Fruit fly (Drosophila melanogaster) whole organism, prepupa: ENCODE data around the gene nan.

Source experiments
- CG31627 ChIP-seq: fragments of 200-800 bp; sonication (Bioruptor generic); optimal IDR thresholded peaks from 3 replicates; lab custom pipeline; 2016; ENCODE audit warnings: missing biosample characterization, missing genetic modification characterization
- CG34406 ChIP-seq: fragments of 200-800 bp; sonication (Bioruptor generic); optimal IDR thresholded peaks from 3 replicates; lab custom pipeline; 2016; ENCODE audit warnings: missing biosample characterization, missing genetic modification characterization
- CG4318 ChIP-seq: fragments of 200-800 bp; sonication (Bioruptor generic); optimal IDR thresholded peaks from 3 replicates; lab custom pipeline; 2017; ENCODE audit warnings: missing biosample characterization, mild to moderate bottlenecking, missing genetic modification characterization
- CG6792 ChIP-seq: fragments of 200-800 bp; sonication (Bioruptor generic); optimal IDR thresholded peaks from 3 replicates; lab custom pipeline; 2016; ENCODE audit warnings: missing biosample characterization, missing genetic modification characterization
- Hr39 ChIP-seq: fragments of 200-800 bp; sonication (Bioruptor generic); optimal IDR thresholded peaks from 2 replicates; lab custom pipeline; 2016; ENCODE audit warnings: missing biosample characterization, missing genetic modification characterization
- Sox102F ChIP-seq: fragments of 200-800 bp; sonication (Bioruptor generic); optimal IDR thresholded peaks from 2 replicates; lab custom pipeline; 2016; ENCODE audit warnings: missing biosample characterization, mild to moderate bottlenecking, missing genetic modification characterization
- Sox14 ChIP-seq: fragments of 200-800 bp; sonication (Bioruptor generic); optimal IDR thresholded peaks from 3 replicates; lab custom pipeline; 2016; ENCODE audit warnings: missing biosample characterization, missing genetic modification characterization
- esn ChIP-seq: fragments of 200-800 bp; sonication (Bioruptor generic); optimal IDR thresholded peaks from 2 replicates; lab custom pipeline; 2016; ENCODE audit warnings: missing biosample characterization, mild to moderate bottlenecking, missing genetic modification characterization, moderate library complexity

dm6 chr3L:14198216-14198615, 8.8 kb upstream of the nan start:
- TF ChIP-seq CG34406 (GFP tag; lab: Kevin White, UChicago) (no peak), esn (GFP tag; lab: Kevin White, UChicago) (no peak), CG6792 (GFP tag; lab: Kevin White, UChicago) (no peak), Sox102F (GFP tag; lab: Kevin White, UChicago) (no peak), Sox14 (no peak), CG4318 (GFP tag; lab: Kevin White, UChicago) (no peak), CG31627 (GFP tag; lab: Kevin White, UChicago) (no peak), Hr39 (GFP tag; lab: Kevin White, UChicago) (no peak)
